Worm (Caenorhabditis elegans): Measurements from ENCODE around the gene npr-13.

The npr-13 gene

DNA sequence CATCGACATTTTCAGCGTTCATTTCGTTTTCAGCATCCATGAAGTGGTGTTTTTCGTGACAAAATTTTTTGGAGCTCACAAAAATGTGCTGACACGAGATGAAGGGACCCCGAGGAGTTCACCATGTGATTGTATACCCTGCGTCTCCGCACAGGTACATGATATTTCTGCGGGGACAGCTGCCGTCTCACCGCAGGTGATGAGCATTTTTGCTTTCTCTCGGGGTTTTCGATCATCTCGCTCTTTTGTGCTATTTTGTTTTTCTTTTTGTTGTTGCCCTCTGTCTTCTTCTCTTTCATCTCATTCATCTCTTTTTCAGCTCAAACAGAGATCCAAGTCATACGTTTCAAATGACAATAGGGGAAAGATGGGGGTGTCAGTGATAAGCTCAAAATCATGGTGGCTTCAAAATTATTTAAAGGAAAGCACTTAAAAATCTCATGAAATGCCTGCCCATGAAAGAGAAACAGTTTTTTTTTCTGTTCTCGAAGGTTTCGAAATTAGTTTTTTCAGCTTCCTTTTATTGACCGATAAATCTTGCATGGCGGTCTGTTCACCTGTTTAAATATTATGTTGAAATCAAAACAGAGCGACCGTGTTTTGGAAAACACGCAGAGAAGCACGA, 11.0 kb downstream of the npr-13 start, which contains the start of gene ret-1 (continued):
- TF ChIP-seq lir-3 (tag; optimal IDR thresholded peaks at IDR 0.05; ENCODE audit: poor library complexity) (no peak), dsc-1 (tag; optimal IDR thresholded peaks at IDR 0.05) (no peak), zip-4 (GFP tag; optimal IDR thresholded peaks at IDR 0.05) (no peak), unc-98 (GFP tag; IDR thresholded peaks at IDR 0.05) (no peak), nhr-76 (tag; optimal IDR thresholded peaks at IDR 0.05) (no peak), efl-3 (GFP tag; optimal IDR thresholded peaks at IDR 0.05) (no peak), mab-9 (GFP tag; IDR thresholded peaks at IDR 0.05) (no peak), irx-1 (tag; optimal IDR thresholded peaks at IDR 0.05) (no peak), pag-3 (tag; optimal IDR thresholded peaks at IDR 0.05; ENCODE audit: borderline replicate concordance, insufficient read depth) (peak; percentile 18), ces-1 (GFP tag; optimal IDR thresholded peaks at IDR 0.05) (no peak), unc-86 (tag; optimal IDR thresholded peaks at IDR 0.05) (no peak), F16B12.6 (tag; optimal IDR thresholded peaks at IDR 0.05) (no peak), nhr-12 (tag; optimal IDR thresholded peaks at IDR 0.05) (no peak), lsy-2 (tag; optimal IDR thresholded peaks at IDR 0.05) (peak; percentile 52 to 56), lin-15B (tag; optimal IDR thresholded peaks at IDR 0.05) (no peak), C04F5.9 (tag; optimal IDR thresholded peaks at IDR 0.05) (no peak), Y116A8C.19 (tag; optimal IDR thresholded peaks at IDR 0.05; ENCODE audit: borderline replicate concordance) (no peak), lin-39 (tag; optimal IDR thresholded peaks at IDR 0.05) (peak; percentile 11), hlh-17 (GFP tag; optimal IDR thresholded peaks at IDR 0.05; ENCODE audit: borderline replicate concordance) (no peak), ceh-88 (GFP tag; IDR thresholded peaks at IDR 0.05) (no peak), swsn-7 (tag; optimal IDR thresholded peaks at IDR 0.05) (peak; percentile 29), snpc-4 (tag; optimal IDR thresholded peaks at IDR 0.05) (no peak), hpl-2 (GFP tag; optimal IDR thresholded peaks at IDR 0.05) (no peak), fkh-8 (tag; optimal IDR thresholded peaks at IDR 0.05) (no peak), zag-1 (tag; optimal IDR thresholded peaks at IDR 0.05) (no peak), hlh-4 (tag; optimal IDR thresholded peaks at IDR 0.05) (no peak), nhr-237 (tag; optimal IDR thresholded peaks at IDR 0.05) (no peak), mef-2 (tag; optimal IDR thresholded peaks at IDR 0.05) (no peak), nhr-19 (GFP tag; conservative IDR thresholded peaks at IDR 0.05) (peak; percentile 80), C34B4.2 (tag; optimal IDR thresholded peaks at IDR 0.05) (no peak), lin-14 (GFP tag; optimal IDR thresholded peaks at IDR 0.05) (peak; percentile 81), ceh-63 (GFP tag; optimal IDR thresholded peaks at IDR 0.05) (no peak), pqm-1 (tag; optimal IDR thresholded peaks at IDR 0.05) (no peak), ztf-11 (tag; optimal IDR thresholded peaks at IDR 0.05) (no peak), nhr-84 (tag; optimal IDR thresholded peaks at IDR 0.05) (no peak), unc-30 (tag; optimal IDR thresholded peaks at IDR 0.05) (no peak), sptf-1 (tag; optimal IDR thresholded peaks at IDR 0.05) (no peak), nhr-77 (tag; optimal IDR thresholded peaks at IDR 0.05) (no peak), ama-1 (optimal IDR thresholded peaks at IDR 0.05) (no peak), nhr-90 (tag; optimal IDR thresholded peaks at IDR 0.05; ENCODE audit: poor library complexity) (no peak)

DNA sequence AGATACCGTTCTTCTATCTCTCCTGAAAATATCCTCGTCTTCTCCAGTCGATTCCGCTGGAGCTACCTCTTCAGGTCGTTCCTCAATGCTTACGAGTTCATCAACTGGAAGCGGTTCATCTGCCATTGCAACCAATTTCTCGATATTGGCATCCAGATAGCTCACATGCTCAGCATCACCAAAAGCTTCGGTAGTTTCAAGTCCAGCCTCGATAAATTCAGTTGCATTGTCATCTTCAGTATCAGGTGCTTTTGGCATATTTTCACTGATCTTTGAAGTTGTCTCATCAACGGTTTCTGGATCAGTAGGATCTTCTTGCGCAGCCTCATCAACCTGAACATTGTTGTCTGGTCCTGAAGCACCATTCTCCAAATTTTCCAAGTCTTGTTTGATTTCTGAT, 16.7 kb downstream of the npr-13 start:
- no peak for TF ChIP-seq hlh-17 (GFP tag; optimal IDR thresholded peaks at IDR 0.05; ENCODE audit: borderline replicate concordance)
- no peak for TF ChIP-seq nhr-19 (GFP tag; conservative IDR thresholded peaks at IDR 0.05)
- no peak for TF ChIP-seq efl-1 (optimal IDR thresholded peaks at IDR 0.05)
- TF ChIP-seq efl-1 (GFP tag; optimal IDR thresholded peaks at IDR 0.05 in 1 of 2): no peak
- TF ChIP-seq nhr-90 (tag; optimal IDR thresholded peaks at IDR 0.05; ENCODE audit: poor library complexity): no peak
- no peak for TF ChIP-seq nhr-71 (tag; optimal IDR thresholded peaks at IDR 0.05)
- TF ChIP-seq isw-1 (GFP tag; IDR thresholded peaks at IDR 0.05): no peak
- no peak for TF ChIP-seq pag-3 (tag; optimal IDR thresholded peaks at IDR 0.05; ENCODE audit: borderline replicate concordance, insufficient read depth)
- TF ChIP-seq lin-13 (GFP tag; optimal IDR thresholded peaks at IDR 0.05): no peak

All from whole organism, L1 larva.